Fruit fly (Drosophila melanogaster): ENCODE data around the gene PGRP-SA.

PGRP-SA gene

dm6 chrX:11548701-11549100 is 12.7 kb upstream of the PGRP-SA start (continued):
- TF ChIP-seq CG8281 (tag; optimal IDR thresholded peaks at IDR 0.05) (no peak), CG17385 (GFP tag; optimal IDR thresholded peaks at IDR 0.05) (no peak), Dip3 (GFP tag; optimal IDR thresholded peaks at IDR 0.05) (no peak), br (optimal IDR thresholded peaks at IDR 0.05) (no peak), tx (GFP tag; optimal IDR thresholded peaks at IDR 0.05) (no peak), hbn (GFP tag; IDR thresholded peaks at IDR 0.05; ENCODE audit: partially characterized antibody) (no peak), CG4617 (GFP tag; optimal IDR thresholded peaks at IDR 0.05; ENCODE audit: borderline replicate concordance) (no peak), CG1024 (GFP tag; IDR thresholded peaks at IDR 0.05) (0 out of 2 replicates have a peak, but pooled peaks have one; percentile 29), Lhr (GFP tag; optimal IDR thresholded peaks at IDR 0.05) (no peak), CG7556 (GFP tag; optimal IDR thresholded peaks at IDR 0.05) (peak; percentile 47), CG4404 (GFP tag; IDR thresholded peaks at IDR 0.05) (no peak), CG6765 (GFP tag; optimal IDR thresholded peaks at IDR 0.05) (no peak), NfI (GFP tag; optimal IDR thresholded peaks at IDR 0.05) (no peak), croc (GFP tag; conservative IDR thresholded peaks at IDR 0.05) (0 out of 3 replicates have a peak, but pooled peaks have one; percentile 18), CG31365 (tag; optimal IDR thresholded peaks at IDR 0.05) (no peak), pb (GFP tag; optimal IDR thresholded peaks at IDR 0.05) (no peak), CG14965 (GFP tag; optimal IDR thresholded peaks at IDR 0.05; ENCODE audit: borderline replicate concordance) (no peak), CG43689 (GFP tag; IDR thresholded peaks at IDR 0.05) (no peak), CG7987 (GFP tag; optimal IDR thresholded peaks at IDR 0.05) (no peak), luna (GFP tag; optimal IDR thresholded peaks at IDR 0.05) (no peak), kay (GFP tag; optimal IDR thresholded peaks at IDR 0.05) (no peak), slou (GFP tag; optimal IDR thresholded peaks at IDR 0.05) (no peak), Trl (optimal IDR thresholded peaks at IDR 0.05) (no peak), Trl (GFP tag; optimal IDR thresholded peaks at IDR 0.05) (peak; percentile 19), CG10321 (GFP tag; IDR thresholded peaks at IDR 0.05) (no peak), CG4328 (GFP tag; optimal IDR thresholded peaks at IDR 0.05) (no peak), CG3726 (GFP tag; IDR thresholded peaks at IDR 0.05) (no peak), CG16813 (GFP tag; IDR thresholded peaks at IDR 0.05; ENCODE audit: partially characterized antibody) (no peak), CG6654 (GFP tag; optimal IDR thresholded peaks at IDR 0.05) (no peak), GATAe (GFP tag; conservative IDR thresholded peaks at IDR 0.05) (no peak), hth (optimal IDR thresholded peaks at IDR 0.05) (no peak), twi (tag; optimal IDR thresholded peaks at IDR 0.05) (no peak), insv (GFP tag; optimal IDR thresholded peaks at IDR 0.05) (no peak), pnt (GFP tag; optimal IDR thresholded peaks at IDR 0.05) (peak; percentile 43), Rx (GFP tag; IDR thresholded peaks at IDR 0.05) (peak; percentile 25; the same call in 1 of the 2 replicates), aop (GFP tag; IDR thresholded peaks at IDR 0.05) (no peak), gcm2 (GFP tag; optimal IDR thresholded peaks at IDR 0.05) (no peak), CG12219 (GFP tag; optimal IDR thresholded peaks at IDR 0.05) (peak; percentile 29), Mrtf (GFP tag; IDR thresholded peaks at IDR 0.05) (no peak), Aef1 (GFP tag; IDR thresholded peaks at IDR 0.05) (no peak), oc (tag; optimal IDR thresholded peaks at IDR 0.05) (no peak), Hr78 (GFP tag; optimal IDR thresholded peaks at IDR 0.05) (no peak), CG1529 (GFP tag; optimal IDR thresholded peaks at IDR 0.05) (no peak), her (GFP tag; optimal IDR thresholded peaks at IDR 0.05) (no peak), CG3407 (GFP tag; optimal IDR thresholded peaks at IDR 0.05) (no peak), CG18619 (GFP tag; optimal IDR thresholded peaks at IDR 0.05) (no peak), tap (tag; optimal IDR thresholded peaks at IDR 0.05) (peak; percentile 17), Dref (GFP tag; IDR thresholded peaks at IDR 0.05) (no peak), Xbp1 (GFP tag; optimal IDR thresholded peaks at IDR 0.05) (peak; percentile 31), CG6683 (GFP tag; optimal IDR thresholded peaks at IDR 0.05) (no peak), mam (GFP tag; optimal IDR thresholded peaks at IDR 0.05) (peak; percentile 13), NK7.1 (GFP tag; optimal IDR thresholded peaks at IDR 0.05) (no peak), CG2889 (GFP tag; IDR thresholded peaks at IDR 0.05) (no peak)
